Fruit fly (Drosophila melanogaster): ENCODE results near the gene CG10098.
A peak's percentile ranks its signal among the peaks of the same experiment; 100 is the strongest.

The CG10098 gene

DNA sequence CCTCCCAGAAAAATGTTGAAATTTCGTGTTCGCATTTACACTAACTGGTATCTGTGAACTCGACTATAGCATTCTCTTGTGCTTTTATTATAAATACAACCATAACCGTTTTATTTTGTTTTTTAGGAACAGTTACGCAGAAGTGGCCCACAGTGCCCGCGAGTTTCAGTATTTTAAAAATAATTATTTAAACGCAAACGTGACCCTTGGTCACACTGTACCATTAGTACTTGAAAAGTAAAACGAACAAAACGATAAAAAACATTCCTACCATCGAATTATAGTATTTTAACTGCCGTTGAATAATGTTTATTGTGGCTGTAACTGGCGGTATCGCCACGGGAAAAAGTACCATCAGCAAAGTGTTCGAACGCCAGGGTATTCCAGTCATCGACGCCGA, 42.4 kb upstream of the CG10098 start, which contains the start of gene Dpck (continued):
- TF ChIP-seq lab (GFP tag; optimal IDR thresholded peaks at IDR 0.05): peak; percentile 31
- peak; percentile 28 for TF ChIP-seq CG11398 (GFP tag; optimal IDR thresholded peaks at IDR 0.05)
- TF ChIP-seq Ets65A (GFP tag): peak; percentile 95
- TF ChIP-seq Adf1 (GFP tag; IDR thresholded peaks at IDR 0.05): no peak
- peak; percentile 91 for TF ChIP-seq sens (GFP tag)
- TF ChIP-seq CG4617 (GFP tag; optimal IDR thresholded peaks at IDR 0.05; ENCODE audit: borderline replicate concordance): peak; percentile 64
- TF ChIP-seq CG13424 (tag; optimal IDR thresholded peaks at IDR 0.05): peak; percentile 30
- TF ChIP-seq CG2712 (tag; optimal IDR thresholded peaks at IDR 0.05): peak; percentile 29
- TF ChIP-seq schlank (tag; optimal IDR thresholded peaks at IDR 0.05): no peak
- no peak for TF ChIP-seq CG7271 (tag; optimal IDR thresholded peaks at IDR 0.05)
- no peak for TF ChIP-seq wek (GFP tag; optimal IDR thresholded peaks at IDR 0.05)
- no peak for TF ChIP-seq CG7963 (GFP tag; IDR thresholded peaks at IDR 0.05; ENCODE audit: partially characterized antibody)
- peak; percentile 26 for TF ChIP-seq gem (tag; optimal IDR thresholded peaks at IDR 0.05)
- TF ChIP-seq Drgx (GFP tag; IDR thresholded peaks at IDR 0.05): peak; percentile 45
- no peak for TF ChIP-seq CG34422 (GFP tag; IDR thresholded peaks at IDR 0.05)
- TF ChIP-seq gsb (GFP tag; IDR thresholded peaks at IDR 0.05): no peak
- peak; percentile 9 for TF ChIP-seq gcm (GFP tag; optimal IDR thresholded peaks at IDR 0.05)
- TF ChIP-seq Nf-YC (tag; optimal IDR thresholded peaks at IDR 0.05): peak; percentile 28
- TF ChIP-seq gfzf (GFP tag; optimal IDR thresholded peaks at IDR 0.05): peak; percentile 73
- peak; percentile 44 for TF ChIP-seq CG2120 (GFP tag; optimal IDR thresholded peaks at IDR 0.05)
- TF ChIP-seq bcd (GFP tag; optimal IDR thresholded peaks at IDR 0.05): no peak
- TF ChIP-seq inv (GFP tag; IDR thresholded peaks at IDR 0.05; ENCODE audit: partially characterized antibody): no peak
- TF ChIP-seq Dad (GFP tag; optimal IDR thresholded peaks at IDR 0.05): no peak
- peak; percentile 50 for TF ChIP-seq stwl (tag; optimal IDR thresholded peaks at IDR 0.05)
- TF ChIP-seq CG34376 (GFP tag; optimal IDR thresholded peaks at IDR 0.05): peak; percentile 52
- no peak for TF ChIP-seq Side (GFP tag; optimal IDR thresholded peaks at IDR 0.05)
- no peak for TF ChIP-seq gt (GFP tag; IDR thresholded peaks at IDR 0.05)
- TF ChIP-seq slp2 (GFP tag; optimal IDR thresholded peaks at IDR 0.05): no peak
- TF ChIP-seq CG2678 (tag; optimal IDR thresholded peaks at IDR 0.05): peak; percentile 29
- no peak for TF ChIP-seq CG31388 (GFP tag; optimal IDR thresholded peaks at IDR 0.05)
- no peak for TF ChIP-seq CG12942 (GFP tag; optimal IDR thresholded peaks at IDR 0.05)
- TF ChIP-seq CG4404 (GFP tag; IDR thresholded peaks at IDR 0.05): no peak
- no peak for TF ChIP-seq peb (GFP tag; IDR thresholded peaks at IDR 0.05)
- TF ChIP-seq hth (optimal IDR thresholded peaks at IDR 0.05): no peak
- TF ChIP-seq pfk (GFP tag; optimal IDR thresholded peaks at IDR 0.05): peak; percentile 37
- peak; percentile 17 for TF ChIP-seq caup (GFP tag; optimal IDR thresholded peaks at IDR 0.05; ENCODE audit: severe bottlenecking)
- TF ChIP-seq dmrt99B (tag; optimal IDR thresholded peaks at IDR 0.05): no peak
- peak; percentile 60 for TF ChIP-seq Lhr (GFP tag; optimal IDR thresholded peaks at IDR 0.05)
- TF ChIP-seq MESR4 (GFP tag; optimal IDR thresholded peaks at IDR 0.05): peak; percentile 81
- TF ChIP-seq CG2129 (GFP tag; IDR thresholded peaks at IDR 0.05; ENCODE audit: partially characterized antibody): no peak
- no peak for TF ChIP-seq CG12769 (tag; optimal IDR thresholded peaks at IDR 0.05)
- TF ChIP-seq CG17359 (tag; optimal IDR thresholded peaks at IDR 0.05): peak; percentile 27
- peak in 1 of 2 experiments; percentile 12 for TF ChIP-seq Eip74EF (GFP tag; optimal IDR thresholded peaks at IDR 0.05)
- peak; percentile 33 for TF ChIP-seq grau (tag; optimal IDR thresholded peaks at IDR 0.05)
- no peak for TF ChIP-seq ase (GFP tag; IDR thresholded peaks at IDR 0.05)
- peak; percentile 8 for TF ChIP-seq CG7839 (tag; optimal IDR thresholded peaks at IDR 0.05)
- no peak for TF ChIP-seq CG2202 (tag; optimal IDR thresholded peaks at IDR 0.05)
- TF ChIP-seq onecut (GFP tag; IDR thresholded peaks at IDR 0.05): 0 out of 2 replicates have a peak, but pooled peaks have one; percentile 13
- peak; percentile 73 for TF ChIP-seq nom (GFP tag; optimal IDR thresholded peaks at IDR 0.05)
- TF ChIP-seq CG1603 (tag; optimal IDR thresholded peaks at IDR 0.05): peak; percentile 51
